Worm (Caenorhabditis elegans) whole organism, L4 larva: ENCODE results near the gene R06F6.8.

ENCODE experiments used
- F10B5.3 ChIP-seq: sonication (generic microtip); optimal IDR thresholded peaks from 2 replicates; lab custom pipeline; 2016; ENCODE audit warnings: mild to moderate bottlenecking, missing genetic modification characterization, missing compliant biosample characterization
- R02D3.7 ChIP-seq: fragments of 150-350 bp; sonication (generic microtip); optimal IDR thresholded peaks from 3 replicates; lab custom pipeline; 2014; ENCODE audit warnings: missing biosample characterization, missing genetic modification characterization
- Y5F2A.4 ChIP-seq: fragments of 200-800 bp; sonication (Bioruptor generic); optimal IDR thresholded peaks from 2 replicates; lab custom pipeline; 2018; ENCODE audit warnings: mild to moderate bottlenecking, missing genetic modification characterization, missing compliant biosample characterization
- ZK337.2 ChIP-seq: fragments of 200-800 bp; sonication (Bioruptor generic); IDR thresholded peaks from 2 replicates; pipeline ENCODE4 v1.3.6; 2022; ENCODE audit warnings: missing genetic modification reagents, missing genetic modification characterization, missing compliant biosample characterization
- aha-1 ChIP-seq: fragments of 150-350 bp; peaks from one replicate; lab custom pipeline; 2014; ENCODE audit warnings: missing biosample characterization, missing genetic modification characterization
- ama-1 ChIP-seq: fragments of 150-350 bp; optimal IDR thresholded peaks from 2 replicates; lab custom pipeline; 2014; ENCODE audit warnings: inconsistent platforms, mixed read lengths
- arid-1 ChIP-seq: fragments of 200-800 bp; sonication (Bioruptor generic); conservative IDR thresholded peaks from 2 replicates; pipeline ENCODE4 v1.3.6; 2022; ENCODE audit warnings: missing genetic modification reagents, missing genetic modification characterization, missing compliant biosample characterization
- ceh-44 ChIP-seq: fragments of 200-800 bp; sonication (Bioruptor generic); IDR thresholded peaks from 2 replicates; pipeline ENCODE4 v1.3.6; 2022; ENCODE audit warnings: missing genetic modification reagents, missing genetic modification characterization, missing compliant biosample characterization
- ceh-62 ChIP-seq: sonication (generic microtip); optimal IDR thresholded peaks from 2 replicates; lab custom pipeline; 2017; ENCODE audit warnings: missing biosample characterization, missing genetic modification characterization
- ces-1 ChIP-seq: fragments of 150-350 bp; sonication (generic microtip); optimal IDR thresholded peaks from 4 replicates; lab custom pipeline; 2014; ENCODE audit warnings: missing biosample characterization, missing genetic modification reagents, missing genetic modification characterization
- ctbp-1 ChIP-seq: fragments of 200-800 bp; sonication (Bioruptor generic); IDR thresholded peaks from 2 replicates; pipeline ENCODE4 v1.3.6; 2022; ENCODE audit warnings: missing genetic modification reagents, missing genetic modification characterization, missing compliant biosample characterization
- daf-16 ChIP-seq, 3 experiments: sonication (generic microtip); optimal IDR thresholded peaks; 2 replicates each; lab custom pipeline; 2016 to 2017; ENCODE audit warnings: missing genetic modification characterization in 3 of 3, missing genetic modification reagents in 3 of 3, mild to moderate bottlenecking in 2 of 3, missing compliant biosample characterization in 2 of 3, missing biosample characterization in 1 of 3, moderate library complexity in 1 of 3
- daf-19 ChIP-seq: fragments of 200-800 bp; sonication (Bioruptor generic); conservative IDR thresholded peaks from 2 replicates; pipeline ENCODE4 v1.3.6; 2022; ENCODE audit warnings: missing genetic modification characterization, missing compliant biosample characterization
- dmd-6 ChIP-seq: fragments of 200-800 bp; sonication (Bioruptor generic); IDR thresholded peaks from 2 replicates; pipeline ENCODE4 v1.3.6; 2022; ENCODE audit warnings: missing genetic modification reagents, missing genetic modification characterization, missing compliant biosample characterization
- fos-1 ChIP-seq: fragments of 150-350 bp; optimal IDR thresholded peaks from 2 replicates; lab custom pipeline; 2014; ENCODE audit warnings: missing biosample characterization, missing genetic modification characterization
- gei-8 ChIP-seq: fragments of 200-800 bp; sonication (Bioruptor generic); optimal IDR thresholded peaks from 2 replicates; lab custom pipeline; 2018; ENCODE audit warnings: mild to moderate bottlenecking, missing genetic modification characterization, missing compliant biosample characterization
- hif-1 ChIP-seq, 2 experiments: sonication (generic microtip); optimal IDR thresholded peaks; 2 replicates each; lab custom pipeline; 2016 to 2017; ENCODE audit warnings: missing compliant biosample characterization in 2 of 2, missing genetic modification characterization in 2 of 2, missing genetic modification reagents in 2 of 2, missing genotype in 2 of 2, mild to moderate bottlenecking in 1 of 2
- hmg-1.1 ChIP-seq: fragments of 200-800 bp; sonication (Bioruptor generic); IDR thresholded peaks from 2 replicates; pipeline ENCODE4 v1.3.6; 2022; ENCODE audit warnings: missing genetic modification reagents, missing genetic modification characterization, missing compliant biosample characterization
- jun-1 ChIP-seq: fragments of 150-350 bp; optimal IDR thresholded peaks from 2 replicates; lab custom pipeline; 2014; ENCODE audit warnings: missing biosample characterization, missing genetic modification reagents, missing genetic modification characterization
- lim-7 ChIP-seq: fragments of 200-800 bp; sonication (Bioruptor generic); IDR thresholded peaks from 2 replicates; pipeline ENCODE4 v1.3.6; 2022; ENCODE audit warnings: missing genetic modification characterization, missing compliant biosample characterization
- lin-1 ChIP-seq: fragments of 200-800 bp; sonication (Bioruptor generic); IDR thresholded peaks from 2 replicates; pipeline ENCODE4 v1.3.6; 2022; ENCODE audit warnings: missing genetic modification reagents, missing genetic modification characterization, missing compliant biosample characterization
- lir-3 ChIP-seq: sonication (generic microtip); optimal IDR thresholded peaks from 2 replicates; lab custom pipeline; 2016; ENCODE audit warnings: mild to moderate bottlenecking, missing genetic modification characterization, missing compliant biosample characterization
- lsy-2 ChIP-seq, 2 experiments: fragments of 150-350 bp in 1 of 2; sonication (generic microtip) in 1 of 2; optimal IDR thresholded peaks; 2 replicates each; lab custom pipeline; 2014 to 2017; ENCODE audit warnings: missing biosample characterization in 2 of 2, missing genetic modification characterization in 2 of 2
- madf-5 ChIP-seq, 2 experiments: fragments of 200-800 bp; sonication (Bioruptor generic); IDR thresholded peaks; 2 replicates each; pipeline ENCODE4 v1.3.6; 2022; ENCODE audit warnings: missing compliant biosample characterization in 2 of 2, missing genetic modification characterization in 2 of 2
- nhr-25 ChIP-seq: sonication (generic microtip); optimal IDR thresholded peaks from 2 replicates; lab custom pipeline; 2017; ENCODE audit warnings: missing genetic modification characterization, mild to moderate bottlenecking, missing compliant biosample characterization, antibody characterized with exemption, moderate library complexity, borderline replicate concordance; ENCODE audit not compliant: insufficient read depth
- nhr-28 ChIP-seq: fragments of 150-350 bp; optimal IDR thresholded peaks from 2 replicates; lab custom pipeline; 2014; ENCODE audit warnings: missing biosample characterization, missing genetic modification characterization
- nhr-41 ChIP-seq: fragments of 200-800 bp; sonication (Bioruptor generic); IDR thresholded peaks from 2 replicates; pipeline ENCODE4 v1.3.6; 2022; ENCODE audit warnings: missing genetic modification reagents, missing genetic modification characterization, missing compliant biosample characterization
- nhr-48 ChIP-seq: sonication (generic microtip); optimal IDR thresholded peaks from 2 replicates; lab custom pipeline; 2016; ENCODE audit warnings: mild to moderate bottlenecking, missing genetic modification characterization, missing compliant biosample characterization
- nhr-76 ChIP-seq: fragments of 150-350 bp; optimal IDR thresholded peaks from 2 replicates; lab custom pipeline; 2014; ENCODE audit warnings: missing biosample characterization, missing genetic modification characterization
- nhr-77 ChIP-seq: fragments of 150-350 bp; optimal IDR thresholded peaks from 2 replicates; lab custom pipeline; 2014; ENCODE audit warnings: missing biosample characterization, missing genetic modification characterization
- pha-4 ChIP-seq, 2 experiments: fragments of 150-350 bp in 1 of 2; fragments of 200-800 bp in 1 of 2; sonication (Bioruptor generic) in 1 of 2; IDR thresholded peaks in 1 of 2; optimal IDR thresholded peaks in 1 of 2; 2 replicates each; pipeline versions ENCODE4 v1.3.6 to Lab custom; 2014 to 2022; ENCODE audit warnings: missing genetic modification characterization in 2 of 2, missing genetic modification reagents in 2 of 2, missing biosample characterization in 1 of 2, missing compliant biosample characterization in 1 of 2
- php-3 ChIP-seq: fragments of 200-800 bp; sonication (Bioruptor generic); IDR thresholded peaks from 2 replicates; pipeline ENCODE4 v1.3.6; 2022; ENCODE audit warnings: missing genetic modification reagents, missing genetic modification characterization, missing compliant biosample characterization
- pqm-1 ChIP-seq: sonication (generic microtip); optimal IDR thresholded peaks from 2 replicates; lab custom pipeline; 2017; ENCODE audit warnings: missing biosample characterization, missing genetic modification characterization
- snpc-1.2 ChIP-seq: fragments of 200-800 bp; sonication (Bioruptor generic); IDR thresholded peaks from 2 replicates; pipeline ENCODE4 v1.3.6; 2022; ENCODE audit warnings: missing genetic modification reagents, missing genetic modification characterization, missing compliant biosample characterization
- spr-1 ChIP-seq: sonication (generic microtip); optimal IDR thresholded peaks from 2 replicates; lab custom pipeline; 2016; ENCODE audit warnings: mild to moderate bottlenecking, missing genetic modification characterization, missing compliant biosample characterization
- spr-3 ChIP-seq: fragments of 200-800 bp; sonication (Bioruptor generic); optimal IDR thresholded peaks from 2 replicates; lab custom pipeline; 2018; ENCODE audit warnings: mild to moderate bottlenecking, missing genetic modification characterization, missing compliant biosample characterization
- unc-130 ChIP-seq: sonication (generic microtip); optimal IDR thresholded peaks from 2 replicates; lab custom pipeline; 2016; ENCODE audit warnings: missing genetic modification reagents, missing genetic modification characterization, missing compliant biosample characterization
- zag-1 ChIP-seq: fragments of 150-350 bp; optimal IDR thresholded peaks from 2 replicates; lab custom pipeline; 2014; ENCODE audit warnings: missing biosample characterization, missing genetic modification characterization
- zfp-3 ChIP-seq: fragments of 200-800 bp; sonication (Bioruptor generic); conservative IDR thresholded peaks from 2 replicates; pipeline ENCODE4 v1.3.6; 2022; ENCODE audit warnings: missing genetic modification reagents, missing genetic modification characterization, missing compliant biosample characterization
- zip-11 ChIP-seq: fragments of 200-800 bp; sonication (Bioruptor generic); IDR thresholded peaks from 2 replicates; pipeline ENCODE4 v1.3.6; 2022; ENCODE audit warnings: missing genetic modification characterization, missing compliant biosample characterization

Gene R06F6.8

DNA sequence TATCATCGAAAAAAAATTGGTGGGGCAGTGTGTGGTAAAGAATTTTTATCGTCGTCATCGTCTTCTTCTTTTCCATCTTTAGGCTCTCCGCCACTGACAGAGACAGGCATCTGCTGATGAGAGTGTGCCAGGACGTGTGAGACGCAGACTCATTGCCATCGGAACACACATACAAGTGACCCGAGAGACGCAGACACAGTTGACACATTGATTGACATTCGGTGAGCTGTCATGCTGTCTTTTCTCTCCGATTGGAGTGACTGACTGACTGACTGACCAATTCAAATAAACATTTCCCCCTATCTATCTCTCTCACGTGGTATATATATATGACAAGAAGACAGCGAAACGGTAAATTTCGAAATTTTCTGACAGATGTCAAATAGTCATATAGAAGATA is 31.3 kb upstream of the R06F6.8 start (continued):
- TF ChIP-seq pha-4 (GFP tag; IDR thresholded peaks at IDR 0.05; lab: Robert Waterston, UW) (peak; percentile 65), pha-4 (tag; optimal IDR thresholded peaks at IDR 0.05; lab: Kevin White, UChicago) (peak; percentile 29), lsy-2 (tag; optimal IDR thresholded peaks at IDR 0.05; lab: Kevin White, UChicago) (peak in 1 of 2 experiments; percentile 81), R02D3.7 (tag; lab: Kevin White, UChicago) (no peak), F10B5.3 (tag; lab: Kevin White, UChicago) (no peak), dmd-6 (peak; percentile 97), nhr-25 (tag; lab: Kevin White, UChicago) (peak; percentile 73), lir-3 (tag; lab: Kevin White, UChicago) (no peak), ces-1 (GFP tag; lab: Kevin White, UChicago) (no peak), ZK337.2 (GFP tag; lab: Robert Waterston, UW) (no peak), ceh-44 (GFP tag; lab: Robert Waterston, UW) (no peak), ctbp-1 (GFP tag; lab: Robert Waterston, UW) (0 out of 2 replicates have a peak, but pooled peaks have one; percentile 29), spr-3 (no peak), nhr-28 (tag; lab: Kevin White, UChicago) (peak; percentile 66), ceh-62 (tag; lab: Kevin White, UChicago) (no peak), daf-16 (GFP tag; optimal IDR thresholded peaks at IDR 0.05; lab: Kevin White, UChicago) (peak in 1 of 2 experiments; percentile 84), daf-16 (tag; optimal IDR thresholded peaks at IDR 0.05; lab: Kevin White, UChicago) (peak; percentile 71), daf-19 (GFP tag; lab: Robert Waterston, UW) (no peak), madf-5 (GFP tag; IDR thresholded peaks at IDR 0.05; lab: Robert Waterston, UW) (no peak), gei-8 (peak; percentile 66), fos-1 (tag; lab: Kevin White, UChicago) (no peak), Y5F2A.4 (GFP tag; lab: Kevin White, UChicago) (no peak), zip-11 (GFP tag; lab: Robert Waterston, UW) (no peak), lin-1 (GFP tag; lab: Robert Waterston, UW) (peak; percentile 61), jun-1 (no peak), spr-1 (tag; lab: Kevin White, UChicago) (peak; percentile 17), pqm-1 (tag; lab: Kevin White, UChicago) (peak; percentile 22)

DNA sequence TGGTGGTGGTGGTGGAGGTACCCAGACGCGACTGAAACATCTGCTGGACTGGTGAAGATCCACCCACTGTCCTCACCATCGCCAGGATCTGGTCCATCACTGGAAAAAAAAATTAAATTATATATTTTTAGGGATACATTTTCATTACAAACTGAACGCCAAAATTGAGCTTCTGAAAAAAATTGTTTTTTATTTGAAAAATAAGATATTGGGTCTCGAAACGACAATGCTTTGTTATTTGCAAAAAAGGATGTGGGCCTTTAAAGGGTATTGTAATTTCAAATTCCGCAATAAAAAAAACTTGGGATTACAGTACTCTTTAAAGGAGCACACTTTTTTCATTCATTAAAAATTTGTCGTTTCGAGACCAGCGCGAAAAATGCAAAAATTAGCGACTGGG is 30.1 kb upstream of the R06F6.8 start, which contains the start of gene M106.2:
TSS of gene M106.2 (minus strand) at position 101 of the 400 bp plus-strand sequence.
- TF ChIP-seq fos-1 (tag; lab: Kevin White, UChicago) (no peak), php-3 (GFP tag; lab: Robert Waterston, UW) (no peak), hif-1 (tag; optimal IDR thresholded peaks at IDR 0.05; lab: Kevin White, UChicago) (no peak), zfp-3 (GFP tag; lab: Robert Waterston, UW) (0 out of 2 replicates have a peak, but pooled peaks have one; percentile 42), aha-1 (peak; percentile 29), snpc-1.2 (GFP tag; lab: Robert Waterston, UW) (no peak), ama-1 (no peak), zag-1 (tag; lab: Kevin White, UChicago) (no peak), nhr-48 (tag; lab: Kevin White, UChicago) (no peak)

DNA sequence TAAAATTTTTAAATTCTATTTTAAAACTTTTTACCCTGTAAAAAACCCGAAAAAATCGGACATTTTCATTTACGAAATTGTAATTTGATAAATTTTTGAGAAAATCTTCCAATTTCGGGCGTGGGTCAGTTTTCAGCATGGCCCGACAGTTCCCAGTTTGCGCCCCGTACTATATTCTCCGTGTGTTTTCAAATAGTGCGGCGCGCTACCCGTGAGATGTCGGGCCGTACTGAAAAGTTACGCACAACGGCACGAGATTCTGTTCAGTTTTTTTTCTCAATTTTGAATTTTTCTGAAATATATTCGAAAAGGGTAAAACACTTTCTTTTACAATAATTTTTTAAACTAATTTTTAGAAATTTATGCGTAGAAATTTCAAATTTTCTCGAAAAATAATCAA is 27.3 kb upstream of the R06F6.8 start:
- TF ChIP-seq unc-130 (no peak), lim-7 (GFP tag; lab: Robert Waterston, UW) (no peak), pha-4 (GFP tag; IDR thresholded peaks at IDR 0.05; lab: Robert Waterston, UW) (no peak), pha-4 (tag; optimal IDR thresholded peaks at IDR 0.05; lab: Kevin White, UChicago) (no peak), pqm-1 (tag; lab: Kevin White, UChicago) (no peak), nhr-76 (tag; lab: Kevin White, UChicago) (no peak), nhr-77 (tag; lab: Kevin White, UChicago) (no peak), hmg-1.1 (GFP tag; lab: Robert Waterston, UW) (no peak), arid-1 (no peak), aha-1 (no peak), nhr-41 (GFP tag; lab: Robert Waterston, UW) (no peak)
